Fruit fly (Drosophila melanogaster): ENCODE data around the gene Tsp.

Tsp gene

dm6 chr2L:6717460-6717859 is 8.6 kb upstream of the Tsp start, which contains the start of gene Aatf (continued):
- TF ChIP-seq CG3407 (GFP tag; optimal IDR thresholded peaks at IDR 0.05) = no peak
- TF ChIP-seq B-H2 (GFP tag; optimal IDR thresholded peaks at IDR 0.05) = no peak
- peak; percentile 13 for TF ChIP-seq Antp (GFP tag; optimal IDR thresholded peaks at IDR 0.05)
- no peak for TF ChIP-seq pum (GFP tag; optimal IDR thresholded peaks at IDR 0.05)
- TF ChIP-seq CG3065 (GFP tag; optimal IDR thresholded peaks at IDR 0.05) = no peak
- TF ChIP-seq phol (tag; optimal IDR thresholded peaks at IDR 0.05) = peak; percentile 37
- TF ChIP-seq seq (GFP tag; IDR thresholded peaks at IDR 0.05) = no peak
- no peak for TF ChIP-seq bsh (GFP tag; optimal IDR thresholded peaks at IDR 0.05)
- TF ChIP-seq Abd-B (GFP tag; optimal IDR thresholded peaks at IDR 0.05) = no peak
- TF ChIP-seq Hand (GFP tag; optimal IDR thresholded peaks at IDR 0.05) = no peak
- peak; percentile 22 for TF ChIP-seq CG17829 (tag; optimal IDR thresholded peaks at IDR 0.05)
- TF ChIP-seq trh (GFP tag; optimal IDR thresholded peaks at IDR 0.05) = no peak
- no peak for TF ChIP-seq CG6654 (GFP tag; optimal IDR thresholded peaks at IDR 0.05)
- no peak for TF ChIP-seq CG9609 (GFP tag; optimal IDR thresholded peaks at IDR 0.05)
- TF ChIP-seq sima (GFP tag; optimal IDR thresholded peaks at IDR 0.05) = no peak
- TF ChIP-seq Lhr (GFP tag; optimal IDR thresholded peaks at IDR 0.05) = peak; percentile 24
- no peak for TF ChIP-seq NfI (GFP tag; optimal IDR thresholded peaks at IDR 0.05)
- no peak for TF ChIP-seq CG10654 (GFP tag; optimal IDR thresholded peaks at IDR 0.05)
- TF ChIP-seq slbo (GFP tag; IDR thresholded peaks at IDR 0.05) = no peak
- no peak for TF ChIP-seq Hey (tag; optimal IDR thresholded peaks at IDR 0.05)
- peak; percentile 96 for TF ChIP-seq Dp (GFP tag; optimal IDR thresholded peaks at IDR 0.05)
- TF ChIP-seq Atf3 (GFP tag; optimal IDR thresholded peaks at IDR 0.05) = no peak
- peak; percentile 5 for TF ChIP-seq ems (GFP tag; optimal IDR thresholded peaks at IDR 0.05)
- TF ChIP-seq jumu (GFP tag; optimal IDR thresholded peaks at IDR 0.05) = no peak
- TF ChIP-seq bbx (GFP tag; IDR thresholded peaks at IDR 0.05; ENCODE audit: partially characterized antibody) = peak; percentile 83
- TF ChIP-seq Hmx (GFP tag; optimal IDR thresholded peaks at IDR 0.05) = no peak
- TF ChIP-seq CG11085 (GFP tag; IDR thresholded peaks at IDR 0.05) = no peak
- TF ChIP-seq nerfin-1 (tag; optimal IDR thresholded peaks at IDR 0.05) = no peak
- peak; percentile 55 for TF ChIP-seq sd (tag; optimal IDR thresholded peaks at IDR 0.05)
- TF ChIP-seq CG10543 (GFP tag; optimal IDR thresholded peaks at IDR 0.05) = no peak
- TF ChIP-seq tna (GFP tag; IDR thresholded peaks at IDR 0.05; ENCODE audit: partially characterized antibody) = peak; percentile 72
- no peak for TF ChIP-seq Sox102F (GFP tag; optimal IDR thresholded peaks at IDR 0.05)
- TF ChIP-seq chm (GFP tag; IDR thresholded peaks at IDR 0.05) = no peak
- TF ChIP-seq CG10959 (GFP tag; IDR thresholded peaks at IDR 0.05) = no peak
- no peak for TF ChIP-seq gsb-n (tag; optimal IDR thresholded peaks at IDR 0.05)
- TF ChIP-seq gsb (GFP tag; IDR thresholded peaks at IDR 0.05) = no peak
- no peak for TF ChIP-seq aop (GFP tag; IDR thresholded peaks at IDR 0.05)
- no peak for TF ChIP-seq Gug (GFP tag; IDR thresholded peaks at IDR 0.05)
- no peak for TF ChIP-seq cg (GFP tag; optimal IDR thresholded peaks at IDR 0.05)
- no peak for TF ChIP-seq pb (GFP tag; optimal IDR thresholded peaks at IDR 0.05)
- no peak for TF ChIP-seq CG9437 (GFP tag; optimal IDR thresholded peaks at IDR 0.05)
- TF ChIP-seq CG8944 (GFP tag; optimal IDR thresholded peaks at IDR 0.05) = no peak
- TF ChIP-seq CG11723 (GFP tag; optimal IDR thresholded peaks at IDR 0.05) = no peak
- no peak for TF ChIP-seq CG17912 (GFP tag; optimal IDR thresholded peaks at IDR 0.05)
- no peak for TF ChIP-seq pfk (GFP tag; optimal IDR thresholded peaks at IDR 0.05)
- no peak for TF ChIP-seq CG31441 (GFP tag; IDR thresholded peaks at IDR 0.05)
- TF ChIP-seq ap (GFP tag; IDR thresholded peaks at IDR 0.05) = no peak
- no peak for TF ChIP-seq fd64A (GFP tag; optimal IDR thresholded peaks at IDR 0.05)
- TF ChIP-seq tio (GFP tag; optimal IDR thresholded peaks at IDR 0.05) = no peak
- TF ChIP-seq prd (optimal IDR thresholded peaks at IDR 0.05) = no peak
- no peak for TF ChIP-seq prd (GFP tag; IDR thresholded peaks at IDR 0.05)
- TF ChIP-seq CG4282 (GFP tag; optimal IDR thresholded peaks at IDR 0.05) = no peak
- TF ChIP-seq ab (GFP tag; optimal IDR thresholded peaks at IDR 0.05) = no peak
